Fruit fly (Drosophila melanogaster): ENCODE data around the gene CAH6.

- TF ChIP-seq CG17806 (tag; optimal IDR thresholded peaks at IDR 0.05) (no peak), gl (tag; optimal IDR thresholded peaks at IDR 0.05) (no peak), CG13204 (GFP tag; optimal IDR thresholded peaks at IDR 0.05) (no peak), Pif1A (GFP tag; optimal IDR thresholded peaks at IDR 0.05) (peak; percentile 21)
Measured at dm6 chr3R:31308855-31309646, 51.7 kb downstream of the CAH6 start.

Measured in whole organism, pupa.